Fruit fly (Drosophila melanogaster): ENCODE data around the gene CG11839.

- TF ChIP-seq salr (GFP tag; optimal IDR thresholded peaks at IDR 0.05) (no peak), Gug (GFP tag; IDR thresholded peaks at IDR 0.05) (no peak), net (GFP tag; optimal IDR thresholded peaks at IDR 0.05) (no peak), CG6808 (GFP tag; optimal IDR thresholded peaks at IDR 0.05) (no peak), Sox15 (GFP tag; optimal IDR thresholded peaks at IDR 0.05) (no peak)
Measured at dm6 chr3R:25049383-25049741, 20.4 kb upstream of the CG11839 start, which contains the start of gene CG11791.

Measured in whole organism, prepupa.